Worm (Caenorhabditis elegans) whole organism, early embryonic: ENCODE data around the gene nhr-27.

Source experiments
- B0310.2 ChIP-seq: sonication (generic microtip); optimal IDR thresholded peaks from 2 replicates; lab custom pipeline; 2016; ENCODE audit warnings: mild to moderate bottlenecking, missing genetic modification characterization, missing compliant biosample characterization
- aly-1 ChIP-seq: sonication (generic microtip); optimal IDR thresholded peaks from 2 replicates; lab custom pipeline; 2016; ENCODE audit warnings: missing genetic modification characterization, missing compliant biosample characterization
- ama-1 ChIP-seq: fragments of 150-350 bp; optimal IDR thresholded peaks from 2 replicates; lab custom pipeline; 2014
- ceh-36 ChIP-seq: sonication (generic microtip); optimal IDR thresholded peaks from 2 replicates; lab custom pipeline; 2016; ENCODE audit warnings: missing genetic modification characterization, inconsistent platforms, missing compliant biosample characterization
- ets-7 ChIP-seq: sonication (generic microtip); optimal IDR thresholded peaks from 2 replicates; lab custom pipeline; 2016; ENCODE audit warnings: missing genotype, missing genetic modification characterization, missing compliant biosample characterization
- flt-1 ChIP-seq: fragments of 200-800 bp; sonication (Bioruptor generic); IDR thresholded peaks from 2 replicates; pipeline ENCODE4 v1.3.6; 2022; ENCODE audit warnings: missing genetic modification characterization, missing compliant biosample characterization
- hmg-4 ChIP-seq: fragments of 200-800 bp; sonication (Bioruptor generic); optimal IDR thresholded peaks from 2 replicates; lab custom pipeline; 2018; ENCODE audit warnings: mild to moderate bottlenecking, missing genetic modification characterization, missing compliant biosample characterization
- tbx-11 ChIP-seq: fragments of 200-800 bp; sonication (Bioruptor generic); IDR thresholded peaks from 2 replicates; pipeline ENCODE4 v1.3.6; 2022; ENCODE audit warnings: missing genetic modification characterization, missing compliant biosample characterization
- tbx-37 ChIP-seq: fragments of 200-800 bp; sonication (Bioruptor generic); conservative IDR thresholded peaks from 2 replicates; pipeline ENCODE4 v1.3.6; 2022; ENCODE audit warnings: missing genetic modification reagents, missing genetic modification characterization, missing compliant biosample characterization
- tra-4 ChIP-seq: sonication (generic microtip); optimal IDR thresholded peaks from 2 replicates; lab custom pipeline; 2017; ENCODE audit warnings: missing genetic modification characterization, missing compliant biosample characterization

ce11 chrX:12691306-12691705 is 116.8 kb downstream of the nhr-27 start, which contains the start of gene ugt-50:
- TF ChIP-seq ama-1 (lab: Kevin White, UChicago) (no peak), ceh-36 (tag; lab: Kevin White, UChicago) (no peak), tra-4 (tag; lab: Kevin White, UChicago) (no peak), ets-7 (tag; lab: Kevin White, UChicago) (no peak), flt-1 (no peak), tbx-11 (GFP tag; lab: Robert Waterston, UW) (no peak), tbx-37 (GFP tag; lab: Robert Waterston, UW) (no peak), hmg-4 (GFP tag; lab: Kevin White, UChicago) (no peak), aly-1 (tag; lab: Kevin White, UChicago) (no peak), B0310.2 (tag; lab: Kevin White, UChicago) (no peak)
